Fruit fly (Drosophila melanogaster) whole organism, embryonic: ENCODE results near the gene CG34409.

Experiments used
- CG10209 ChIP-seq: fragments of 200-800 bp; sonication (Bioruptor generic); optimal IDR thresholded peaks from 3 replicates; lab custom pipeline; 2017; ENCODE audit warnings: missing biosample characterization, mild to moderate bottlenecking, missing genetic modification characterization, missing genetic modification reagents
- CG10543 ChIP-seq: fragments of 200-800 bp; sonication (Bioruptor generic); optimal IDR thresholded peaks from 3 replicates; lab custom pipeline; 2017; ENCODE audit warnings: missing biosample characterization, mild to moderate bottlenecking, missing genetic modification characterization, moderate library complexity
- CG12391 ChIP-seq: fragments of 200-800 bp; sonication (Bioruptor generic); optimal IDR thresholded peaks from 3 replicates; lab custom pipeline; 2018; ENCODE audit warnings: missing biosample characterization, mild to moderate bottlenecking, missing genetic modification characterization, moderate library complexity
- CG13424 ChIP-seq: fragments of 200-800 bp; sonication (Bioruptor generic); optimal IDR thresholded peaks from 2 replicates; lab custom pipeline; 2019; ENCODE audit warnings: missing biosample characterization, mild to moderate bottlenecking, missing genetic modification characterization, moderate library complexity
- CG16863 ChIP-seq: fragments of 200-800 bp; sonication (Bioruptor generic); optimal IDR thresholded peaks from 3 replicates; lab custom pipeline; 2016; ENCODE audit warnings: missing biosample characterization, missing genetic modification characterization
- CG2120 ChIP-seq: fragments of 200-800 bp; sonication (Bioruptor generic); optimal IDR thresholded peaks from 3 replicates; lab custom pipeline; 2016; ENCODE audit warnings: missing biosample characterization, missing genetic modification characterization
- CG31441 ChIP-seq: fragments of 200-800 bp; sonication (Bioruptor generic); IDR thresholded peaks from 2 replicates; pipeline ENCODE4 v1.3.6; 2022; ENCODE audit warnings: missing biosample characterization, missing genetic modification characterization
- CG32532 ChIP-seq: fragments of 200-800 bp; sonication (Bioruptor generic); IDR thresholded peaks from 2 replicates; pipeline ENCODE4 v1.3.6; 2022; ENCODE audit warnings: missing biosample characterization, missing genetic modification characterization
- CG4328 ChIP-seq: fragments of 200-800 bp; sonication (Bioruptor generic); optimal IDR thresholded peaks from 3 replicates; lab custom pipeline; 2017; ENCODE audit warnings: missing biosample characterization, missing genetic modification reagents, missing genetic modification characterization
- CG4730 ChIP-seq: fragments of 200-800 bp; sonication (Bioruptor generic); IDR thresholded peaks from 2 replicates; pipeline ENCODE4 v1.3.6; 2022; ENCODE audit warnings: missing biosample characterization, missing genetic modification characterization
- CG6791 ChIP-seq: fragments of 200-800 bp; sonication (Bioruptor generic); IDR thresholded peaks from 3 replicates; pipeline ENCODE4 v1.3.6; 2022; ENCODE audit warnings: missing biosample characterization, missing genetic modification characterization; ENCODE audit not compliant: partially characterized antibody
- CG8359 ChIP-seq: fragments of 200-800 bp; sonication (Bioruptor generic); optimal IDR thresholded peaks from 2 replicates; lab custom pipeline; 2017; ENCODE audit warnings: missing biosample characterization, mild to moderate bottlenecking, missing genetic modification characterization, borderline replicate concordance
- CG8478 ChIP-seq: fragments of >200 bp; optimal IDR thresholded peaks from 2 replicates; lab custom pipeline; 2018
- CoRest ChIP-seq: fragments of 200-800 bp; sonication (Bioruptor generic); optimal IDR thresholded peaks from 3 replicates; lab custom pipeline; 2018; ENCODE audit warnings: missing biosample characterization, mild to moderate bottlenecking, missing genetic modification characterization, moderate library complexity
- Deaf1 ChIP-seq: fragments of 200-800 bp; optimal IDR thresholded peaks from 3 replicates; lab custom pipeline; 2019; ENCODE audit warnings: missing biosample characterization, mild to moderate bottlenecking, missing genetic modification characterization, moderate library complexity
- Dfd ChIP-seq, 2 experiments: fragments of >200 bp; optimal IDR thresholded peaks; 2 replicates each; lab custom pipeline; 2017; ENCODE audit warnings: missing biosample characterization in 2 of 2, missing genetic modification characterization in 2 of 2
- ERR ChIP-seq: fragments of 200-800 bp; sonication (Bioruptor generic); optimal IDR thresholded peaks from 2 replicates; lab custom pipeline; 2016; ENCODE audit warnings: missing biosample characterization, missing genetic modification characterization
- Fer1 ChIP-seq: fragments of 200-800 bp; sonication (Bioruptor generic); optimal IDR thresholded peaks from 2 replicates; lab custom pipeline; 2017; ENCODE audit warnings: missing biosample characterization, mild to moderate bottlenecking, missing genetic modification characterization
- HmgD ChIP-seq: fragments of 200-800 bp; sonication (Bioruptor generic); optimal IDR thresholded peaks from 3 replicates; lab custom pipeline; 2016; ENCODE audit warnings: missing biosample characterization, missing genetic modification characterization
- Hmx ChIP-seq: fragments of 200-800 bp; sonication (Bioruptor generic); optimal IDR thresholded peaks from 2 replicates; lab custom pipeline; 2016; ENCODE audit warnings: missing biosample characterization, missing genetic modification characterization
- Hr51 ChIP-seq, 2 experiments: fragments of 200-800 bp; sonication (Bioruptor generic); optimal IDR thresholded peaks; 2 replicates in 1 of 2; 3 replicates in 1 of 2; lab custom pipeline; 2016 to 2018; ENCODE audit warnings: missing biosample characterization in 2 of 2, missing genetic modification characterization in 2 of 2, mild to moderate bottlenecking in 1 of 2, moderate library complexity in 1 of 2
- MESR4 ChIP-seq: fragments of 200-800 bp; sonication (Bioruptor generic); optimal IDR thresholded peaks from 2 replicates; lab custom pipeline; 2018; ENCODE audit warnings: missing biosample characterization, mild to moderate bottlenecking, missing genetic modification characterization, moderate library complexity
- Myb ChIP-seq: fragments of 200-800 bp; sonication (Bioruptor generic); optimal IDR thresholded peaks from 2 replicates; lab custom pipeline; 2016; ENCODE audit warnings: missing biosample characterization, missing genetic modification characterization
- Poxn ChIP-seq: fragments of 200-800 bp; sonication (Bioruptor generic); IDR thresholded peaks from 2 replicates; pipeline ENCODE4 v1.3.6; 2022; ENCODE audit warnings: missing biosample characterization, missing genetic modification characterization
- Stat92E ChIP-seq, 3 experiments: fragments of >200 bp in 2 of 3; fragments of 200-800 bp in 1 of 3; sonication (Bioruptor generic) in 1 of 3; optimal IDR thresholded peaks; 2 replicates each; lab custom pipeline; 2017 to 2019; ENCODE audit warnings: missing biosample characterization in 3 of 3, missing genetic modification characterization in 3 of 3, mild to moderate bottlenecking in 1 of 3, moderate library complexity in 1 of 3
- Taf1 ChIP-seq: fragments of 200-800 bp; sonication (Bioruptor generic); IDR thresholded peaks from 2 replicates; pipeline ENCODE4 v1.3.6; 2022; ENCODE audit warnings: missing biosample characterization, missing genetic modification characterization
- Xbp1 ChIP-seq: fragments of 200-800 bp; sonication (Bioruptor generic); optimal IDR thresholded peaks from 3 replicates; lab custom pipeline; 2016; ENCODE audit warnings: missing biosample characterization, mild to moderate bottlenecking, missing genetic modification characterization
- Xrp1 ChIP-seq: fragments of 200-800 bp; sonication (Bioruptor generic); IDR thresholded peaks from 2 replicates; pipeline ENCODE4 v1.3.6; 2022; ENCODE audit warnings: missing biosample characterization, missing genetic modification characterization
- ash1 ChIP-seq: fragments of 200-800 bp; sonication (Bioruptor generic); optimal IDR thresholded peaks from 2 replicates; lab custom pipeline; 2018; ENCODE audit warnings: missing biosample characterization, mild to moderate bottlenecking, missing genetic modification characterization
- br ChIP-seq: fragments of >200 bp; optimal IDR thresholded peaks from 2 replicates; lab custom pipeline; 2017
- btn ChIP-seq: fragments of 200-800 bp; sonication (Bioruptor generic); optimal IDR thresholded peaks from 2 replicates; lab custom pipeline; 2016; ENCODE audit warnings: missing biosample characterization, missing genetic modification characterization
- croc ChIP-seq: fragments of 200-800 bp; sonication (Bioruptor generic); conservative IDR thresholded peaks from 3 replicates; pipeline ENCODE4 v1.3.6; 2022; ENCODE audit warnings: missing biosample characterization, missing genetic modification characterization
- dmrt99B ChIP-seq: fragments of 200-800 bp; sonication (Bioruptor generic); optimal IDR thresholded peaks from 2 replicates; lab custom pipeline; 2018; ENCODE audit warnings: missing biosample characterization, mild to moderate bottlenecking, missing genetic modification characterization, moderate library complexity
- dysf ChIP-seq: fragments of 200-800 bp; sonication (Bioruptor generic); IDR thresholded peaks from 3 replicates; pipeline ENCODE4 v1.3.6; 2022; ENCODE audit warnings: missing biosample characterization, missing genetic modification characterization
- ewg ChIP-seq: fragments of 200-800 bp; sonication (Bioruptor generic); optimal IDR thresholded peaks from 3 replicates; lab custom pipeline; 2017; ENCODE audit warnings: mild to moderate bottlenecking, missing biosample characterization, missing genetic modification reagents, missing genetic modification characterization
- gce ChIP-seq: fragments of 200-800 bp; sonication (Bioruptor generic); IDR thresholded peaks from 3 replicates; pipeline ENCODE4 v1.3.6; 2022; ENCODE audit warnings: missing biosample characterization, missing genetic modification characterization
- gfzf ChIP-seq: fragments of 200-800 bp; sonication (Bioruptor generic); optimal IDR thresholded peaks from 2 replicates; lab custom pipeline; 2016; ENCODE audit warnings: missing biosample characterization, mild to moderate bottlenecking, missing genetic modification characterization, moderate library complexity
- gsb ChIP-seq: fragments of 200-800 bp; sonication (Bioruptor generic); IDR thresholded peaks from 2 replicates; pipeline ENCODE4 v1.3.6; 2022; ENCODE audit warnings: missing biosample characterization, missing genetic modification characterization
- hb ChIP-seq: fragments of 200-800 bp; sonication (Bioruptor generic); IDR thresholded peaks from 3 replicates; pipeline ENCODE4 v1.3.6; 2022; ENCODE audit warnings: missing biosample characterization, missing genetic modification characterization; ENCODE audit not compliant: partially characterized antibody
- nmo ChIP-seq: fragments of 200-800 bp; sonication (Bioruptor generic); optimal IDR thresholded peaks from 2 replicates; lab custom pipeline; 2018; ENCODE audit warnings: missing biosample characterization, mild to moderate bottlenecking, missing genetic modification characterization, moderate library complexity
- nom ChIP-seq: fragments of 200-800 bp; sonication (Bioruptor generic); optimal IDR thresholded peaks from 2 replicates; lab custom pipeline; 2017; ENCODE audit warnings: missing biosample characterization, missing genetic modification characterization, mild to moderate bottlenecking, moderate library complexity, missing genetic modification reagents
- phol ChIP-seq: fragments of 200-800 bp; sonication (Bioruptor generic); optimal IDR thresholded peaks from 3 replicates; lab custom pipeline; 2018; ENCODE audit warnings: missing biosample characterization, mild to moderate bottlenecking, missing genetic modification characterization, moderate library complexity
- pita ChIP-seq: fragments of 200-800 bp; sonication (Bioruptor generic); optimal IDR thresholded peaks from 2 replicates; lab custom pipeline; 2017; ENCODE audit warnings: missing biosample characterization, mild to moderate bottlenecking, missing genetic modification characterization
- run ChIP-seq: fragments of 200-800 bp; sonication (Bioruptor generic); optimal IDR thresholded peaks from 3 replicates; lab custom pipeline; 2018; ENCODE audit warnings: missing biosample characterization, mild to moderate bottlenecking, missing genetic modification characterization
- scrt ChIP-seq: fragments of 200-800 bp; sonication (Bioruptor generic); optimal IDR thresholded peaks from 2 replicates; lab custom pipeline; 2018; ENCODE audit warnings: missing biosample characterization, mild to moderate bottlenecking, missing genetic modification characterization, moderate library complexity
- seq ChIP-seq: fragments of 200-800 bp; sonication (Bioruptor generic); IDR thresholded peaks from 2 replicates; pipeline ENCODE4 v1.3.6; 2022; ENCODE audit warnings: missing biosample characterization, missing genetic modification characterization
- trh ChIP-seq: fragments of 200-800 bp; sonication (Bioruptor generic); optimal IDR thresholded peaks from 2 replicates; lab custom pipeline; 2016; ENCODE audit warnings: missing biosample characterization, missing genetic modification characterization
- vnd ChIP-seq: fragments of 200-800 bp; sonication (Bioruptor generic); IDR thresholded peaks from 3 replicates; pipeline ENCODE4 v1.3.6; 2022; ENCODE audit warnings: missing biosample characterization, missing genetic modification characterization; ENCODE audit not compliant: partially characterized antibody
- wor ChIP-seq: fragments of 200-800 bp; sonication (Bioruptor generic); IDR thresholded peaks from 2 replicates; pipeline ENCODE4 v1.3.6; 2022; ENCODE audit warnings: missing biosample characterization, missing genetic modification characterization
- yki ChIP-seq: fragments of >200 bp; optimal IDR thresholded peaks from 3 replicates; lab custom pipeline; 2018
- zen2 ChIP-seq: fragments of 200-800 bp; sonication (Bioruptor generic); IDR thresholded peaks from 3 replicates; pipeline ENCODE4 v1.3.6; 2022; ENCODE audit warnings: missing biosample characterization, missing genetic modification characterization; ENCODE audit not compliant: partially characterized antibody

Gene CG34409

dm6 chr3R:9783240-9783917, 37.2 kb upstream of the CG34409 start (continued):
- TF ChIP-seq ash1 (GFP tag; lab: Kevin White, UChicago) (no peak), gsb (GFP tag; lab: Robert Waterston, UW) (no peak), CG16863 (GFP tag; lab: Kevin White, UChicago) (no peak), CG4328 (GFP tag; lab: Kevin White, UChicago) (no peak), CG4730 (GFP tag; lab: Robert Waterston, UW) (no peak), seq (GFP tag; lab: Robert Waterston, UW) (no peak), MESR4 (GFP tag; lab: Kevin White, UChicago) (no peak), CG13424 (tag; lab: Kevin White, UChicago) (no peak), phol (tag; lab: Kevin White, UChicago) (peak; percentile 16), Fer1 (GFP tag; lab: Kevin White, UChicago) (peak; percentile 2), CG8359 (GFP tag; lab: Kevin White, UChicago) (no peak), Taf1 (no peak), zen2 (GFP tag; lab: Robert Waterston, UW) (no peak), CG10209 (no peak), CG12391 (tag; lab: Kevin White, UChicago) (peak; percentile 16), run (tag; lab: Kevin White, UChicago) (no peak), Xrp1 (GFP tag; lab: Robert Waterston, UW) (no peak), pita (GFP tag; lab: Kevin White, UChicago) (no peak), wor (GFP tag; lab: Robert Waterston, UW) (no peak), CG2120 (peak; percentile 24), CoRest (tag; lab: Kevin White, UChicago) (no peak), Deaf1 (tag; lab: Kevin White, UChicago) (no peak), dmrt99B (tag; lab: Kevin White, UChicago) (peak; percentile 34), scrt (GFP tag; lab: Kevin White, UChicago) (no peak), croc (GFP tag; lab: Robert Waterston, UW) (no peak), ewg (GFP tag; lab: Kevin White, UChicago) (no peak), gce (no peak), yki (lab: Kevin White, UChicago) (no peak), dysf (no peak), hb (GFP tag; lab: Robert Waterston, UW) (no peak), CG31441 (GFP tag; lab: Robert Waterston, UW) (peak; percentile 39; the same call in 1 of the 2 replicates), nom (GFP tag; lab: Kevin White, UChicago) (no peak), br (lab: Kevin White, UChicago) (no peak), trh (GFP tag; lab: Kevin White, UChicago) (no peak), CG6791 (GFP tag; lab: Robert Waterston, UW) (no peak), Xbp1 (GFP tag; lab: Kevin White, UChicago) (peak; percentile 6), btn (GFP tag; lab: Kevin White, UChicago) (no peak), gfzf (GFP tag; lab: Kevin White, UChicago) (no peak), Hr51 (GFP tag; optimal IDR thresholded peaks at IDR 0.05; lab: Kevin White, UChicago) (peak in 1 of 2 experiments; percentile 36), Poxn (GFP tag; lab: Robert Waterston, UW) (no peak), Hmx (no peak), Dfd (GFP tag; optimal IDR thresholded peaks at IDR 0.05; lab: Kevin White, UChicago) (no peak), Myb (GFP tag; lab: Kevin White, UChicago) (no peak), nmo (peak; percentile 5), Stat92E (GFP tag; optimal IDR thresholded peaks at IDR 0.05; lab: Kevin White, UChicago) (no peak), CG32532 (GFP tag; lab: Robert Waterston, UW) (no peak), CG8478 (lab: Kevin White, UChicago) (no peak), vnd (GFP tag; lab: Robert Waterston, UW) (no peak), CG10543 (GFP tag; lab: Kevin White, UChicago) (no peak), ERR (no peak), HmgD (GFP tag; lab: Kevin White, UChicago) (no peak)
